Fruit fly (Drosophila melanogaster): ENCODE results near the gene GABPI.

DNA sequence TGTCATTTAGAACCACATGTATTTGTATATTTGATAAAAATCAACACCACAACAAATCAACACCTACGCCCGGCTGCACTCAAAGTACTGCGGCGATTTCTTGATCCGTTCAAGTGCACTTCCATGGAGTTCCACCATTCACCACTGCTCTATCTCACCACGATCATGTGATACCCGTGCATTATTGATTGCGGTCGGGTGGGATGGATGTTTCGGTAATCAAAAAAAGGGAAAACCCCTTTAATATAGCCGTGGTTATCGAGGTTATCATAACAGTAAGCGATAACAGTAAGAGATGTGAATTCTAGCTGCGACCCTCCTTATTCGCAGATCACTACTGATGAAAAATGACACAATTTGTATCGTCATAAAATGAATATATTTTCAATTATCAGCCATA is 12.1 kb upstream of the GABPI start, which contains the start of the genes CG17224 and CG17264:
- no peak for TF ChIP-seq CTCF (optimal IDR thresholded peaks at IDR 0.05)
- no peak for TF ChIP-seq CG8478 (optimal IDR thresholded peaks at IDR 0.05)
